Worm (Caenorhabditis elegans): ENCODE results near the gene R08A2.2.
A peak's percentile ranks its signal among the peaks of the same experiment; 100 is the strongest.

The R08A2.2 gene

ce11 chrV:14685435-14686058 is 30.0 kb downstream of the R08A2.2 start, which contains the start of gene C47E8.4:
Gene C47E8.4 (minus strand): TSS chrV:14685485.
- TF ChIP-seq nhr-111 (GFP tag; optimal IDR thresholded peaks at IDR 0.05): peak; percentile 54
- TF ChIP-seq Y105C5A.15 (GFP tag; IDR thresholded peaks at IDR 0.05): no peak
- TF ChIP-seq nhr-77 (tag; optimal IDR thresholded peaks at IDR 0.05): peak; percentile 93
- TF ChIP-seq ceh-32 (tag; optimal IDR thresholded peaks at IDR 0.05; ENCODE audit: poor library complexity): peak; percentile 76
- TF ChIP-seq tag-97 (GFP tag; IDR thresholded peaks at IDR 0.05): peak; percentile 96
- TF ChIP-seq F37D6.2 (tag; optimal IDR thresholded peaks at IDR 0.05): peak; percentile 96
- no peak for TF ChIP-seq lin-39 (tag; optimal IDR thresholded peaks at IDR 0.05)
- TF ChIP-seq sdz-12 (GFP tag; optimal IDR thresholded peaks at IDR 0.05): peak; percentile 88
- peak; percentile 19 for TF ChIP-seq ama-1 (optimal IDR thresholded peaks at IDR 0.05)
- no peak for TF ChIP-seq skn-1 (tag; optimal IDR thresholded peaks at IDR 0.05)
- TF ChIP-seq php-3 (GFP tag; IDR thresholded peaks at IDR 0.05): peak; percentile 89
- peak; percentile 98 for TF ChIP-seq mep-1 (tag; optimal IDR thresholded peaks at IDR 0.05)
- peak; percentile 92 for TF ChIP-seq F10B5.3 (tag; optimal IDR thresholded peaks at IDR 0.05)
- TF ChIP-seq fos-1 (tag; optimal IDR thresholded peaks at IDR 0.05): no peak
- peak; percentile 99 for TF ChIP-seq lin-38 (GFP tag; IDR thresholded peaks at IDR 0.05)
- TF ChIP-seq snpc-1.2 (GFP tag; IDR thresholded peaks at IDR 0.05): peak; percentile 68
- peak; percentile 89 for TF ChIP-seq lin-1 (GFP tag; IDR thresholded peaks at IDR 0.05)
- no peak for TF ChIP-seq attf-4 (tag; optimal IDR thresholded peaks at IDR 0.05)
- TF ChIP-seq daf-19 (GFP tag; conservative IDR thresholded peaks at IDR 0.05): no peak; the same call in 1 of the 2 replicates
- no peak for TF ChIP-seq F44E2.7 (GFP tag; IDR thresholded peaks at IDR 0.05)
- TF ChIP-seq dmd-6 (GFP tag; IDR thresholded peaks at IDR 0.05): peak; percentile 97
- no peak for TF ChIP-seq egl-27 (tag; optimal IDR thresholded peaks at IDR 0.05)
- peak; percentile 83 for TF ChIP-seq nhr-28 (tag; optimal IDR thresholded peaks at IDR 0.05)
- TF ChIP-seq dpl-1 (GFP tag; optimal IDR thresholded peaks at IDR 0.05): peak; percentile 92
- no peak for TF ChIP-seq nhr-237 (tag; optimal IDR thresholded peaks at IDR 0.05)
- peak; percentile 26 for TF ChIP-seq pqm-1 (tag; optimal IDR thresholded peaks at IDR 0.05)
- TF ChIP-seq lim-7 (GFP tag; IDR thresholded peaks at IDR 0.05): no peak
- peak; percentile 99 for TF ChIP-seq dmd-9 (GFP tag; IDR thresholded peaks at IDR 0.05)
- TF ChIP-seq lin-15B (tag; optimal IDR thresholded peaks at IDR 0.05): peak; percentile 93
- peak; percentile 59 for TF ChIP-seq ztf-7 (tag; optimal IDR thresholded peaks at IDR 0.05)
- TF ChIP-seq aly-2 (tag; optimal IDR thresholded peaks at IDR 0.05): no peak
- peak; percentile 65; the same call in 1 of the 2 replicates for TF ChIP-seq nhr-41 (GFP tag; IDR thresholded peaks at IDR 0.05)
- peak; percentile 56 to 99 for TF ChIP-seq unc-62 (GFP tag; optimal IDR thresholded peaks at IDR 0.05 in 1 of 2)
- no peak for TF ChIP-seq unc-62 (tag; optimal IDR thresholded peaks at IDR 0.05)
- TF ChIP-seq nhr-25 (tag; optimal IDR thresholded peaks at IDR 0.05; ENCODE audit: borderline replicate concordance, insufficient read depth): peak; percentile 94
- TF ChIP-seq zip-11 (GFP tag; IDR thresholded peaks at IDR 0.05): 0 out of 2 replicates have a peak, but pooled peaks have one; percentile 31
- TF ChIP-seq aha-1 (tag): peak; percentile 99
- TF ChIP-seq rbr-2 (tag; optimal IDR thresholded peaks at IDR 0.05): peak; percentile 98
- no peak for TF ChIP-seq ztf-11 (tag; optimal IDR thresholded peaks at IDR 0.05)
- TF ChIP-seq F26F4.8 (GFP tag; conservative IDR thresholded peaks at IDR 0.05): no peak
- TF ChIP-seq unc-39 (tag; optimal IDR thresholded peaks at IDR 0.05): no peak
- TF ChIP-seq mdl-1 (tag; optimal IDR thresholded peaks at IDR 0.05): peak in 1 of 2 experiments; percentile 48
- peak; percentile 92 for TF ChIP-seq Y48G9A.11 (GFP tag; IDR thresholded peaks at IDR 0.05)
- peak; percentile 89 for TF ChIP-seq jun-1 (tag; optimal IDR thresholded peaks at IDR 0.05)
- TF ChIP-seq arid-1 (GFP tag; conservative IDR thresholded peaks at IDR 0.05): peak; percentile 87
- TF ChIP-seq fkh-10 (GFP tag; optimal IDR thresholded peaks at IDR 0.05): peak; percentile 96
- TF ChIP-seq R02D3.7 (tag; optimal IDR thresholded peaks at IDR 0.05): no peak
- TF ChIP-seq mes-2 (tag; optimal IDR thresholded peaks at IDR 0.05; ENCODE audit: poor library complexity, severe bottlenecking): peak; percentile 99
- TF ChIP-seq zip-2 (tag; optimal IDR thresholded peaks at IDR 0.05): peak; percentile 90
- no peak for TF ChIP-seq dmd-8 (GFP tag; IDR thresholded peaks at IDR 0.05)
- peak; percentile 94 for TF ChIP-seq nhr-48 (tag; optimal IDR thresholded peaks at IDR 0.05)
- peak; percentile 97 for TF ChIP-seq lin-13 (GFP tag; optimal IDR thresholded peaks at IDR 0.05)

Measured in whole organism, L4 larva.